Fruit fly (Drosophila melanogaster): ENCODE data around the gene jvl.

- TF ChIP-seq crp (GFP tag; optimal IDR thresholded peaks at IDR 0.05) (no peak), CG18476 (GFP tag; optimal IDR thresholded peaks at IDR 0.05) (peak; percentile 15), CG10366 (GFP tag; IDR thresholded peaks at IDR 0.05) (peak; percentile 33; the same call in 1 of the 2 replicates), CG14710 (tag; optimal IDR thresholded peaks at IDR 0.05) (peak; percentile 39), CG6175 (GFP tag; IDR thresholded peaks at IDR 0.05) (0 out of 3 replicates have a peak, but pooled peaks have one; percentile 52), en (GFP tag; optimal IDR thresholded peaks at IDR 0.05) (no peak), CG14965 (GFP tag; optimal IDR thresholded peaks at IDR 0.05; ENCODE audit: borderline replicate concordance) (no peak), CG10565 (GFP tag; optimal IDR thresholded peaks at IDR 0.05) (no peak), CG18764 (GFP tag; optimal IDR thresholded peaks at IDR 0.05) (no peak), dati (GFP tag; IDR thresholded peaks at IDR 0.05) (peak; percentile 22; the same call in 1 of the 2 replicates), CG1602 (GFP tag; optimal IDR thresholded peaks at IDR 0.05) (peak; percentile 30), CG10462 (GFP tag; optimal IDR thresholded peaks at IDR 0.05) (peak; percentile 20)
Measured at dm6 chr3R:14714904-14715588, 26.3 kb upstream of the jvl start.

Measured in whole organism, embryonic.